Fruit fly (Drosophila melanogaster) whole organism, embryonic: Measurements from ENCODE around the gene Trm1.

Experiments used
- CG17359 ChIP-seq: fragments of 200-800 bp; sonication (Bioruptor generic); optimal IDR thresholded peaks from 3 replicates; lab custom pipeline; 2018; ENCODE audit warnings: missing biosample characterization, mild to moderate bottlenecking, missing genetic modification characterization, moderate library complexity
- CG17361 ChIP-seq: fragments of 200-800 bp; sonication (Bioruptor generic); IDR thresholded peaks from 3 replicates; pipeline ENCODE4 v1.3.6; 2022; ENCODE audit warnings: missing biosample characterization, missing genetic modification characterization
- CG17802 ChIP-seq: fragments of 200-800 bp; sonication (Bioruptor generic); optimal IDR thresholded peaks from 2 replicates; lab custom pipeline; 2018; ENCODE audit warnings: missing biosample characterization, mild to moderate bottlenecking, missing genetic modification characterization, moderate library complexity
- CG17829 ChIP-seq: fragments of 200-800 bp; optimal IDR thresholded peaks from 2 replicates; lab custom pipeline; 2019; ENCODE audit warnings: missing biosample characterization, mild to moderate bottlenecking, missing genetic modification characterization, moderate library complexity
- CG4282 ChIP-seq: fragments of 200-800 bp; sonication (Bioruptor generic); optimal IDR thresholded peaks from 2 replicates; lab custom pipeline; 2016; ENCODE audit warnings: missing biosample characterization, missing genetic modification characterization
- Fer2 ChIP-seq: fragments of 200-800 bp; sonication (Bioruptor generic); optimal IDR thresholded peaks from 2 replicates; lab custom pipeline; 2018; ENCODE audit warnings: missing biosample characterization, mild to moderate bottlenecking, missing genetic modification characterization, moderate library complexity
- HLH54F ChIP-seq: fragments of 200-800 bp; sonication (Bioruptor generic); optimal IDR thresholded peaks from 3 replicates; lab custom pipeline; 2016; ENCODE audit warnings: missing biosample characterization, missing genetic modification characterization
- Sry-β ChIP-seq: fragments of 200-800 bp; sonication (Bioruptor generic); optimal IDR thresholded peaks from 2 replicates; lab custom pipeline; 2018; ENCODE audit warnings: missing biosample characterization, mild to moderate bottlenecking, missing genetic modification characterization, moderate library complexity
- br ChIP-seq: fragments of >200 bp; optimal IDR thresholded peaks from 2 replicates; lab custom pipeline; 2017
- gem ChIP-seq: fragments of 200-800 bp; sonication (Bioruptor generic); optimal IDR thresholded peaks from 2 replicates; lab custom pipeline; 2019; ENCODE audit warnings: missing biosample characterization, mild to moderate bottlenecking, missing genetic modification characterization, moderate library complexity
- knrl ChIP-seq: fragments of 200-800 bp; sonication (Bioruptor generic); IDR thresholded peaks from 3 replicates; pipeline ENCODE4 v1.3.6; 2022; ENCODE audit warnings: missing biosample characterization, missing genetic modification characterization; ENCODE audit not compliant: partially characterized antibody

dm6 chr2L:12455049-12455448 is 27.2 kb downstream of the Trm1 start:
- TF ChIP-seq CG4282 (GFP tag; lab: Kevin White, UChicago) (no peak), Fer2 (tag; lab: Kevin White, UChicago) (no peak), gem (tag; lab: Kevin White, UChicago) (no peak), CG17802 (tag; lab: Kevin White, UChicago) (no peak), HLH54F (GFP tag; lab: Kevin White, UChicago) (no peak), CG17829 (tag; lab: Kevin White, UChicago) (no peak), CG17361 (no peak), knrl (no peak), Sry-β (GFP tag; lab: Kevin White, UChicago) (no peak), CG17359 (tag; lab: Kevin White, UChicago) (no peak), br (no peak)
